Fruit fly (Drosophila melanogaster) whole organism, embryonic: ENCODE measurements around the gene Tailor.

Source experiments
- Atf6 ChIP-seq: fragments of 200-800 bp; sonication (Bioruptor generic); IDR thresholded peaks from 2 replicates; pipeline ENCODE4 v1.3.6; 2022; ENCODE audit warnings: missing biosample characterization, missing genetic modification characterization
- BEAF-32 ChIP-seq: fragments of 200-800 bp; sonication (Bioruptor generic); optimal IDR thresholded peaks from 3 replicates; lab custom pipeline; 2017; ENCODE audit warnings: missing biosample characterization, missing genetic modification characterization, mild to moderate bottlenecking, moderate library complexity, missing genetic modification reagents
- BtbVII ChIP-seq: fragments of 200-800 bp; sonication (Bioruptor generic); optimal IDR thresholded peaks from 3 replicates; lab custom pipeline; 2017; ENCODE audit warnings: missing biosample characterization, mild to moderate bottlenecking, missing genetic modification characterization
- CG10267 ChIP-seq: fragments of 200-800 bp; sonication (Bioruptor generic); optimal IDR thresholded peaks from 2 replicates; lab custom pipeline; 2018; ENCODE audit warnings: missing biosample characterization, mild to moderate bottlenecking, missing genetic modification characterization, moderate library complexity
- CG10462 ChIP-seq: fragments of 200-800 bp; sonication (Bioruptor generic); optimal IDR thresholded peaks from 2 replicates; lab custom pipeline; 2016; ENCODE audit warnings: missing biosample characterization, missing genetic modification characterization
- CG11398 ChIP-seq: fragments of 200-800 bp; sonication (Bioruptor generic); optimal IDR thresholded peaks from 2 replicates; lab custom pipeline; 2016; ENCODE audit warnings: missing biosample characterization, missing genetic modification characterization
- CG11504 ChIP-seq: fragments of 200-800 bp; sonication (Bioruptor generic); optimal IDR thresholded peaks from 3 replicates; lab custom pipeline; 2019; ENCODE audit warnings: missing biosample characterization, mild to moderate bottlenecking, missing genetic modification characterization, moderate library complexity
- CG12071 ChIP-seq: fragments of 200-800 bp; sonication (Bioruptor generic); optimal IDR thresholded peaks from 3 replicates; lab custom pipeline; 2018; ENCODE audit warnings: missing biosample characterization, mild to moderate bottlenecking, missing genetic modification characterization
- CG12659 ChIP-seq: fragments of 200-800 bp; sonication (Bioruptor generic); optimal IDR thresholded peaks from 3 replicates; lab custom pipeline; 2017; ENCODE audit warnings: mild to moderate bottlenecking, missing biosample characterization, missing genetic modification reagents, missing genetic modification characterization
- CG16779 ChIP-seq: fragments of 200-800 bp; sonication (Bioruptor generic); IDR thresholded peaks from 2 replicates; pipeline ENCODE4 v1.3.6; 2022; ENCODE audit warnings: missing biosample characterization, missing genetic modification characterization
- CG17361 ChIP-seq: fragments of 200-800 bp; sonication (Bioruptor generic); IDR thresholded peaks from 3 replicates; pipeline ENCODE4 v1.3.6; 2022; ENCODE audit warnings: missing biosample characterization, missing genetic modification characterization
- CG2120 ChIP-seq: fragments of 200-800 bp; sonication (Bioruptor generic); optimal IDR thresholded peaks from 3 replicates; lab custom pipeline; 2016; ENCODE audit warnings: missing biosample characterization, missing genetic modification characterization
- CG2712 ChIP-seq: fragments of 200-800 bp; optimal IDR thresholded peaks from 3 replicates; lab custom pipeline; 2019; ENCODE audit warnings: missing biosample characterization, mild to moderate bottlenecking, missing genetic modification characterization, moderate library complexity
- CG4424 ChIP-seq: fragments of 200-800 bp; sonication (Bioruptor generic); optimal IDR thresholded peaks from 3 replicates; lab custom pipeline; 2016; ENCODE audit warnings: missing biosample characterization, missing genetic modification characterization
- CG6654 ChIP-seq: fragments of 200-800 bp; sonication (Bioruptor generic); optimal IDR thresholded peaks from 2 replicates; lab custom pipeline; 2017; ENCODE audit warnings: missing biosample characterization, mild to moderate bottlenecking, missing genetic modification characterization
- CG7357 ChIP-seq: fragments of 200-800 bp; sonication (Bioruptor generic); IDR thresholded peaks from 3 replicates; pipeline ENCODE4 v1.3.6; 2022; ENCODE audit warnings: missing biosample characterization, missing genetic modification characterization
- Camta ChIP-seq: fragments of 200-800 bp; sonication (Bioruptor generic); optimal IDR thresholded peaks from 2 replicates; lab custom pipeline; 2016; ENCODE audit warnings: missing biosample characterization, missing genetic modification characterization
- Doc2 ChIP-seq: fragments of 200-800 bp; sonication (Bioruptor generic); IDR thresholded peaks from 2 replicates; pipeline ENCODE4 v1.3.6; 2022; ENCODE audit warnings: missing biosample characterization, missing genetic modification characterization
- E2f2 ChIP-seq: fragments of 200-800 bp; sonication (Bioruptor generic); IDR thresholded peaks from 2 replicates; pipeline ENCODE4 v1.3.6; 2022; ENCODE audit warnings: missing biosample characterization, missing genetic modification characterization
- Eip74EF ChIP-seq, 2 experiments: fragments of 200-800 bp in 1 of 2; fragments of >200 bp in 1 of 2; sonication (Bioruptor generic) in 1 of 2; optimal IDR thresholded peaks; 2 replicates each; lab custom pipeline; 2017 to 2019; ENCODE audit warnings: missing biosample characterization in 2 of 2, missing genetic modification characterization in 2 of 2, mild to moderate bottlenecking in 1 of 2, moderate library complexity in 1 of 2
- Gsc ChIP-seq: fragments of 200-800 bp; sonication (Bioruptor generic); IDR thresholded peaks from 2 replicates; pipeline ENCODE4 v1.3.6; 2022; ENCODE audit warnings: missing biosample characterization, missing genetic modification characterization
- HLHmδ ChIP-seq: fragments of 200-800 bp; sonication (Bioruptor generic); optimal IDR thresholded peaks from 2 replicates; lab custom pipeline; 2018; ENCODE audit warnings: missing biosample characterization, mild to moderate bottlenecking, missing genetic modification characterization, moderate library complexity
- HmgZ ChIP-seq: fragments of 200-800 bp; sonication (Bioruptor generic); optimal IDR thresholded peaks from 2 replicates; lab custom pipeline; 2018; ENCODE audit warnings: missing biosample characterization, mild to moderate bottlenecking, missing genetic modification characterization
- MESR4 ChIP-seq: fragments of 200-800 bp; sonication (Bioruptor generic); optimal IDR thresholded peaks from 2 replicates; lab custom pipeline; 2018; ENCODE audit warnings: missing biosample characterization, mild to moderate bottlenecking, missing genetic modification characterization, moderate library complexity
- Mad ChIP-seq: fragments of 200-800 bp; sonication (Bioruptor generic); optimal IDR thresholded peaks from 2 replicates; lab custom pipeline; 2016; ENCODE audit warnings: missing biosample characterization, missing genetic modification characterization
- Mrtf ChIP-seq: fragments of 200-800 bp; sonication (Bioruptor generic); IDR thresholded peaks from 3 replicates; pipeline ENCODE4 v1.3.6; 2022; ENCODE audit warnings: missing biosample characterization, missing genetic modification characterization
- Sry-δ ChIP-seq: fragments of 200-800 bp; sonication (Bioruptor generic); optimal IDR thresholded peaks from 2 replicates; lab custom pipeline; 2016; ENCODE audit warnings: missing biosample characterization, missing genetic modification characterization
- Xbp1 ChIP-seq: fragments of 200-800 bp; sonication (Bioruptor generic); optimal IDR thresholded peaks from 3 replicates; lab custom pipeline; 2016; ENCODE audit warnings: missing biosample characterization, mild to moderate bottlenecking, missing genetic modification characterization
- ato ChIP-seq: fragments of 200-800 bp; sonication (Bioruptor generic); IDR thresholded peaks from 2 replicates; pipeline ENCODE4 v1.3.6; 2022; ENCODE audit warnings: missing biosample characterization, missing genetic modification characterization; ENCODE audit not compliant: partially characterized antibody
- bbx ChIP-seq: fragments of 200-800 bp; sonication (Bioruptor generic); IDR thresholded peaks from 2 replicates; pipeline ENCODE4 v1.3.6; 2022; ENCODE audit warnings: missing biosample characterization, missing genetic modification characterization; ENCODE audit not compliant: partially characterized antibody
- cas ChIP-seq: fragments of 200-800 bp; sonication (Bioruptor generic); IDR thresholded peaks from 2 replicates; pipeline ENCODE4 v1.3.6; 2022; ENCODE audit warnings: missing biosample characterization, missing genetic modification characterization
- dan ChIP-seq: fragments of 200-800 bp; sonication (Bioruptor generic); IDR thresholded peaks from 2 replicates; pipeline ENCODE4 v1.3.6; 2022; ENCODE audit warnings: missing biosample characterization, missing genetic modification characterization
- eve ChIP-seq, 2 experiments: fragments of >200 bp; optimal IDR thresholded peaks; 2 replicates each; lab custom pipeline; 2017; ENCODE audit warnings: missing biosample characterization in 2 of 2, missing genetic modification characterization in 2 of 2
- ftz-f1 ChIP-seq: fragments of 200-800 bp; sonication (Bioruptor generic); optimal IDR thresholded peaks from 2 replicates; lab custom pipeline; 2016; ENCODE audit warnings: missing biosample characterization, missing genetic modification characterization
- her ChIP-seq: fragments of 200-800 bp; sonication (Bioruptor generic); optimal IDR thresholded peaks from 2 replicates; lab custom pipeline; 2016; ENCODE audit warnings: missing biosample characterization, missing genetic modification characterization
- lilli ChIP-seq: fragments of 200-800 bp; sonication (Bioruptor generic); optimal IDR thresholded peaks from 3 replicates; lab custom pipeline; 2016; ENCODE audit warnings: missing biosample characterization, missing genetic modification characterization
- lmd ChIP-seq: fragments of 200-800 bp; sonication (Bioruptor generic); IDR thresholded peaks from 2 replicates; pipeline ENCODE4 v1.3.6; 2022; ENCODE audit warnings: missing biosample characterization, missing genetic modification characterization
- nom ChIP-seq: fragments of 200-800 bp; sonication (Bioruptor generic); optimal IDR thresholded peaks from 2 replicates; lab custom pipeline; 2017; ENCODE audit warnings: missing biosample characterization, missing genetic modification characterization, mild to moderate bottlenecking, moderate library complexity, missing genetic modification reagents
- prd ChIP-seq, 3 experiments: fragments of >200 bp in 2 of 3; fragments of 200-800 bp in 1 of 3; sonication (Bioruptor generic) in 1 of 3; optimal IDR thresholded peaks in 2 of 3; IDR thresholded peaks in 1 of 3; 2 replicates in 2 of 3; 3 replicates in 1 of 3; pipeline versions ENCODE4 v1.3.6 to Lab custom; 2017 to 2022; ENCODE audit warnings: missing biosample characterization in 1 of 3, missing genetic modification characterization in 1 of 3
- pzg ChIP-seq: fragments of 200-800 bp; sonication (Bioruptor generic); optimal IDR thresholded peaks from 3 replicates; lab custom pipeline; 2018; ENCODE audit warnings: missing biosample characterization, mild to moderate bottlenecking, missing genetic modification characterization, moderate library complexity
- sima ChIP-seq: fragments of 200-800 bp; sonication (Bioruptor generic); optimal IDR thresholded peaks from 2 replicates; lab custom pipeline; 2016; ENCODE audit warnings: missing biosample characterization, missing genetic modification characterization
- slp2 ChIP-seq: fragments of 200-800 bp; sonication (Bioruptor generic); optimal IDR thresholded peaks from 2 replicates; lab custom pipeline; 2016; ENCODE audit warnings: missing biosample characterization, missing genetic modification characterization
- sob ChIP-seq: fragments of 200-800 bp; sonication (Bioruptor generic); IDR thresholded peaks from 2 replicates; pipeline ENCODE4 v1.3.6; 2022; ENCODE audit warnings: missing biosample characterization, missing genetic modification characterization
- sr ChIP-seq: fragments of 200-800 bp; sonication (Bioruptor generic); IDR thresholded peaks from 3 replicates; pipeline ENCODE4 v1.3.6; 2022; ENCODE audit warnings: missing biosample characterization, missing genetic modification characterization
- toy ChIP-seq: fragments of 200-800 bp; sonication (Bioruptor generic); IDR thresholded peaks from 2 replicates; pipeline ENCODE4 v1.3.6; 2022; ENCODE audit warnings: missing biosample characterization, missing genetic modification characterization
- trh ChIP-seq: fragments of 200-800 bp; sonication (Bioruptor generic); optimal IDR thresholded peaks from 2 replicates; lab custom pipeline; 2016; ENCODE audit warnings: missing biosample characterization, missing genetic modification characterization
- tup ChIP-seq: fragments of 200-800 bp; sonication (Bioruptor generic); optimal IDR thresholded peaks from 2 replicates; lab custom pipeline; 2016; ENCODE audit warnings: missing biosample characterization, mild to moderate bottlenecking, missing genetic modification characterization, moderate library complexity
- vnd ChIP-seq: fragments of 200-800 bp; sonication (Bioruptor generic); IDR thresholded peaks from 3 replicates; pipeline ENCODE4 v1.3.6; 2022; ENCODE audit warnings: missing biosample characterization, missing genetic modification characterization; ENCODE audit not compliant: partially characterized antibody

The Tailor gene

dm6 chr3R:7085455-7085854, 428 bp downstream of the Tailor start (continued):
- TF ChIP-seq CG12659 (GFP tag; lab: Kevin White, UChicago) (peak; percentile 8), Camta (GFP tag; lab: Kevin White, UChicago) (no peak), CG16779 (GFP tag; lab: Robert Waterston, UW) (no peak), CG4424 (GFP tag; lab: Kevin White, UChicago) (no peak), dan (GFP tag; lab: Robert Waterston, UW) (no peak), prd (optimal IDR thresholded peaks at IDR 0.05; lab: Kevin White, UChicago) (no peak), prd (GFP tag; IDR thresholded peaks at IDR 0.05; lab: Robert Waterston, UW) (no peak), pzg (peak; percentile 39), CG2120 (no peak), sima (GFP tag; lab: Kevin White, UChicago) (no peak), her (GFP tag; lab: Kevin White, UChicago) (no peak), E2f2 (GFP tag; lab: Robert Waterston, UW) (peak; percentile 84), ato (GFP tag; lab: Robert Waterston, UW) (no peak), lilli (no peak), tup (GFP tag; lab: Kevin White, UChicago) (no peak), CG11398 (GFP tag; lab: Kevin White, UChicago) (no peak), CG10267 (no peak), trh (GFP tag; lab: Kevin White, UChicago) (no peak), Mad (GFP tag; lab: Kevin White, UChicago) (no peak), CG10462 (GFP tag; lab: Kevin White, UChicago) (no peak), cas (GFP tag; lab: Robert Waterston, UW) (no peak), sob (GFP tag; lab: Robert Waterston, UW) (0 out of 2 replicates have a peak, but pooled peaks have one; percentile 22), MESR4 (no peak), Mrtf (GFP tag; lab: Robert Waterston, UW) (no peak), HmgZ (peak; percentile 1), ftz-f1 (no peak), Atf6 (GFP tag; lab: Robert Waterston, UW) (no peak), sr (GFP tag; lab: Robert Waterston, UW) (peak; percentile 74), nom (GFP tag; lab: Kevin White, UChicago) (peak; percentile 34), lmd (GFP tag; lab: Robert Waterston, UW) (no peak), CG12071 (GFP tag; lab: Kevin White, UChicago) (no peak), CG17361 (no peak), vnd (GFP tag; lab: Robert Waterston, UW) (no peak), BtbVII (GFP tag; lab: Kevin White, UChicago) (no peak), HLHmδ (GFP tag; lab: Kevin White, UChicago) (no peak), toy (GFP tag; lab: Robert Waterston, UW) (no peak), Gsc (GFP tag; lab: Robert Waterston, UW) (no peak), BEAF-32 (no peak), eve (GFP tag; optimal IDR thresholded peaks at IDR 0.05; lab: Kevin White, UChicago) (no peak), Sry-δ (GFP tag; lab: Kevin White, UChicago) (no peak), bbx (GFP tag; lab: Robert Waterston, UW) (no peak), CG7357 (GFP tag; lab: Robert Waterston, UW) (no peak), CG6654 (GFP tag; lab: Kevin White, UChicago) (no peak), slp2 (GFP tag; lab: Kevin White, UChicago) (no peak), CG2712 (no peak), Eip74EF (GFP tag; optimal IDR thresholded peaks at IDR 0.05; lab: Kevin White, UChicago) (no peak), Xbp1 (GFP tag; lab: Kevin White, UChicago) (no peak), CG11504 (tag; lab: Kevin White, UChicago) (no peak), Doc2 (no peak)
